Fruit fly (Drosophila melanogaster): ENCODE measurements around the gene cno.

cno gene

dm6 chr3R:5127790-5128243 is 89.4 kb downstream of the cno start, which contains the start of gene RabGGTa (continued):
- TF ChIP-seq CG3919 (GFP tag; optimal IDR thresholded peaks at IDR 0.05) (peak; percentile 56), Hr38 (GFP tag; optimal IDR thresholded peaks at IDR 0.05) (no peak), Blimp-1 (GFP tag; optimal IDR thresholded peaks at IDR 0.05) (peak; percentile 17), esn (GFP tag; optimal IDR thresholded peaks at IDR 0.05) (peak; percentile 77), eg (GFP tag; IDR thresholded peaks at IDR 0.05) (peak; percentile 76), CG1621 (tag; optimal IDR thresholded peaks at IDR 0.05) (peak; percentile 42), CG6792 (GFP tag; optimal IDR thresholded peaks at IDR 0.05) (peak; percentile 38), CG34406 (GFP tag; optimal IDR thresholded peaks at IDR 0.05) (peak; percentile 65), Eip78C (GFP tag) (peak; percentile 88), achi (GFP tag; optimal IDR thresholded peaks at IDR 0.05) (peak; percentile 69), Hr4 (GFP tag; optimal IDR thresholded peaks at IDR 0.05) (peak; percentile 78), ss (GFP tag; optimal IDR thresholded peaks at IDR 0.05) (peak in 1 of 2 experiments; percentile 47), fkh (GFP tag; optimal IDR thresholded peaks at IDR 0.05) (peak; percentile 81), Met (GFP tag; optimal IDR thresholded peaks at IDR 0.05) (peak; percentile 74), salr (GFP tag; optimal IDR thresholded peaks at IDR 0.05) (peak; percentile 26 to 48), CG32006 (GFP tag; optimal IDR thresholded peaks at IDR 0.05) (peak; percentile 80), CG8632 (GFP tag; optimal IDR thresholded peaks at IDR 0.05) (peak; percentile 42), CG15336 (GFP tag; IDR thresholded peaks at IDR 0.05) (peak; percentile 71), CG16779 (tag; optimal IDR thresholded peaks at IDR 0.05) (peak; percentile 15), pdm3 (GFP tag; optimal IDR thresholded peaks at IDR 0.05) (peak; percentile 70), CG8119 (GFP tag; IDR thresholded peaks at IDR 0.05) (peak; percentile 78), CG10631 (GFP tag; optimal IDR thresholded peaks at IDR 0.05) (peak; percentile 72), OdsH (GFP tag; optimal IDR thresholded peaks at IDR 0.05) (peak; percentile 73), CG4318 (GFP tag; optimal IDR thresholded peaks at IDR 0.05) (peak; percentile 46), CG10669 (GFP tag; optimal IDR thresholded peaks at IDR 0.05) (peak; percentile 69), fd59A (GFP tag; optimal IDR thresholded peaks at IDR 0.05) (peak; percentile 5), dsx (GFP tag; optimal IDR thresholded peaks at IDR 0.05; ENCODE audit: poor library complexity, severe bottlenecking) (peak; percentile 37), CG7368 (GFP tag; optimal IDR thresholded peaks at IDR 0.05) (peak; percentile 35), Eip75B (GFP tag; optimal IDR thresholded peaks at IDR 0.05) (peak; percentile 68), fd85E (GFP tag; optimal IDR thresholded peaks at IDR 0.05) (no peak), Lpt (GFP tag; optimal IDR thresholded peaks at IDR 0.05) (peak; percentile 46), Gug (GFP tag; IDR thresholded peaks at IDR 0.05) (peak; percentile 63), svp (GFP tag) (peak; percentile 87), CG6854 (GFP tag; optimal IDR thresholded peaks at IDR 0.05) (no peak), net (GFP tag; optimal IDR thresholded peaks at IDR 0.05) (peak; percentile 50), CG11762 (GFP tag; optimal IDR thresholded peaks at IDR 0.05; ENCODE audit: insufficient read depth) (peak; percentile 46), acj6 (GFP tag; optimal IDR thresholded peaks at IDR 0.05) (peak; percentile 72), CG9139 (GFP tag; optimal IDR thresholded peaks at IDR 0.05) (no peak), CG11294 (GFP tag; IDR thresholded peaks at IDR 0.05) (peak; percentile 47; the same call in 1 of the 2 replicates)

dm6 chr3R:5126884-5127283 is 90.4 kb downstream of the cno start:
- no peak for TF ChIP-seq CG6792 (GFP tag; optimal IDR thresholded peaks at IDR 0.05)
- TF ChIP-seq CG8319 (GFP tag; optimal IDR thresholded peaks at IDR 0.05) = no peak
- peak; percentile 46 for TF ChIP-seq svp (GFP tag)
- TF ChIP-seq Blimp-1 (GFP tag; optimal IDR thresholded peaks at IDR 0.05) = peak; percentile 16
- no peak for TF ChIP-seq eg (GFP tag; IDR thresholded peaks at IDR 0.05)
- TF ChIP-seq fkh (GFP tag; optimal IDR thresholded peaks at IDR 0.05) = peak; percentile 57
- TF ChIP-seq CG11762 (GFP tag; optimal IDR thresholded peaks at IDR 0.05; ENCODE audit: insufficient read depth) = no peak
- no peak for TF ChIP-seq Eip93F (GFP tag; optimal IDR thresholded peaks at IDR 0.05)
- TF ChIP-seq Met (GFP tag; optimal IDR thresholded peaks at IDR 0.05) = peak; percentile 0
- no peak for TF ChIP-seq CG6808 (GFP tag; optimal IDR thresholded peaks at IDR 0.05)
- no peak for TF ChIP-seq CG11294 (GFP tag; IDR thresholded peaks at IDR 0.05)
- TF ChIP-seq OdsH (GFP tag; optimal IDR thresholded peaks at IDR 0.05) = peak; percentile 44
- no peak for TF ChIP-seq Ets96B (tag; optimal IDR thresholded peaks at IDR 0.05)
- TF ChIP-seq CG8119 (GFP tag; IDR thresholded peaks at IDR 0.05) = no peak
- TF ChIP-seq net (GFP tag; optimal IDR thresholded peaks at IDR 0.05) = no peak
- no peak for TF ChIP-seq CG10669 (GFP tag; optimal IDR thresholded peaks at IDR 0.05)
- peak; percentile 25 for TF ChIP-seq CG3919 (GFP tag; optimal IDR thresholded peaks at IDR 0.05)
- TF ChIP-seq CG6854 (GFP tag; optimal IDR thresholded peaks at IDR 0.05) = no peak
- no peak for TF ChIP-seq CG16779 (tag; optimal IDR thresholded peaks at IDR 0.05)
- TF ChIP-seq vri (GFP tag; optimal IDR thresholded peaks at IDR 0.05) = no peak
- TF ChIP-seq Sox14 (GFP tag; optimal IDR thresholded peaks at IDR 0.05) = peak; percentile 17
- TF ChIP-seq cyc (GFP tag; optimal IDR thresholded peaks at IDR 0.05) = peak; percentile 57
- TF ChIP-seq ss (GFP tag; optimal IDR thresholded peaks at IDR 0.05) = no peak
- peak; percentile 73 for TF ChIP-seq CG31627 (GFP tag; optimal IDR thresholded peaks at IDR 0.05)
- peak; percentile 56 for TF ChIP-seq lz (GFP tag; optimal IDR thresholded peaks at IDR 0.05)
- TF ChIP-seq esn (GFP tag; optimal IDR thresholded peaks at IDR 0.05) = peak; percentile 34
- no peak for TF ChIP-seq CG32006 (GFP tag; optimal IDR thresholded peaks at IDR 0.05)
- peak; percentile 67 for TF ChIP-seq Hr39 (GFP tag; optimal IDR thresholded peaks at IDR 0.05)
